Fruit fly (Drosophila melanogaster): ENCODE results near the gene Rrp46.

DNA sequence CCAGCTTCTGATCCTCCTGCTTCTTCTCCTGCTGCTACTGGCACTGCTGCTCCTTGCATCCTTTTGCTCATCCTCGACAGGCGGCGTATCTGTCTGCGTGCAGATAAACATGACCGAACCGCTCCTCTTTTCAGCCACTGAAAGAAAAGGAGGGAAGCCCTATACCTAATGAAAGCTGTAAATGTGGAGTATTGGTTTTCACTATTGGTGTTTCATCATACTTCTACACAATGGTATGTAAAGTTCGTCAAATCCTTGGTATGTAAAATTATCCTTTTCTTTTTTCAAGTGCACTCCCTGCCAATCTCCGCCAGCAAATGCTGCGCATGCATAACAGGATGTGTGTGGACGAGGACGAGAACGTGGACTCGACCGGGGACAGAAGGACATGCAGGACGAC is 15.2 kb downstream of the Rrp46 start, which contains the start of gene CG46270:
- TF ChIP-seq Pif1B (GFP tag; optimal IDR thresholded peaks at IDR 0.05) (no peak), CG8159 (tag; optimal IDR thresholded peaks at IDR 0.05) (no peak), Pif1A (GFP tag; optimal IDR thresholded peaks at IDR 0.05) (no peak), CG9948 (tag; optimal IDR thresholded peaks at IDR 0.05) (no peak), CG10348 (GFP tag; IDR thresholded peaks at IDR 0.05) (no peak), CG8301 (tag; optimal IDR thresholded peaks at IDR 0.05) (no peak), EcR (GFP tag; optimal IDR thresholded peaks at IDR 0.05) (no peak), gl (tag; optimal IDR thresholded peaks at IDR 0.05) (no peak), CG32121 (GFP tag; IDR thresholded peaks at IDR 0.05) (no peak), CG12605 (GFP tag; IDR thresholded peaks at IDR 0.05) (no peak), CG4496 (GFP tag; IDR thresholded peaks at IDR 0.05) (no peak), rn (GFP tag; IDR thresholded peaks at IDR 0.05) (no peak), CG34367 (tag; optimal IDR thresholded peaks at IDR 0.05) (no peak)

Data from whole organism, pupa.